Fruit fly (Drosophila melanogaster): ENCODE data around the gene CG11608.
A peak's percentile ranks its signal among the peaks of the same experiment; 100 is the strongest.

The CG11608 gene

DNA sequence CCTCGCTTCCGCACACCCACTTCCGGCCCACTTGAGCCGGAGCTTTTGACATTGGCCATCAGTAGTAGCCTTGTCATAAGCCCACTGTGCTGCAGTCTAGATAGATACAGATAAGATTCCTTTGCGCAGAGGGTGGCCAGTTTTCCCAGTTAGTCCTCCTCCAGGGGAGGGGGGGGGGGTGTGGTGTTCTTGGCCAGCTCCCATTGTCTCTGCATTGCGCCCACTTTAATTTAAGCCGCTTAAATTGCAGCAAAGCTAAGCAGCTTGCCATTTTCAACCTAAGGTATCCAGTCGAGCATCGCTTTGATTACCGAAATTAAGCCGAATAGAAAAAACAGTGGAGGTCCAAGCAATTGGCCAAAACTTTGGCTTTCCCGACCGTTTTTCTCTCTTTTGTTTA, 15.5 kb upstream of the CG11608 start:
- TF ChIP-seq tj (GFP tag; optimal IDR thresholded peaks at IDR 0.05) (no peak), CG5204 (GFP tag; optimal IDR thresholded peaks at IDR 0.05) (no peak), bab1 (GFP tag; optimal IDR thresholded peaks at IDR 0.05) (no peak)

DNA sequence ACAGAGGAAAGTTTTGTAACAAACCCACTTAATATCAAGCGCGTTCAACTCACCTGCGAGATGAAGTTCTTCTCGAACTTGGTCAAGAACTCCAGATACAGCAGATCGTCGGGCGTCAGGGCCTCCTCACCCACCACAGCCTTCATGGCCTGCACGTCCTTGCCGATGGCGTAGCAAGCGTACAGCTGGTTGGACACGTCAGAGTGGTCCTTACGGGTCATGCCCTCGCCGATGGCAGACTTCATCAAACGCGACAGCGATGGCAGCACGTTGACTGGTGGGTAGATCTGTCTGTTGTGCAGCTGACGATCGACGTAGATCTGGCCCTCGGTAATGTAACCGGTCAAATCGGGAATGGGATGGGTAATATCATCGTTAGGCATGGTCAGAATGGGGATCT, 13.4 kb upstream of the CG11608 start:
- TF ChIP-seq CG14711 (tag; optimal IDR thresholded peaks at IDR 0.05) = no peak
- TF ChIP-seq toe (GFP tag; optimal IDR thresholded peaks at IDR 0.05) = no peak
- TF ChIP-seq bab1 (GFP tag; optimal IDR thresholded peaks at IDR 0.05) = no peak
- TF ChIP-seq CG12768 (GFP tag; optimal IDR thresholded peaks at IDR 0.05) = no peak
- TF ChIP-seq CG5204 (GFP tag; optimal IDR thresholded peaks at IDR 0.05) = no peak
- TF ChIP-seq Clk (GFP tag; optimal IDR thresholded peaks at IDR 0.05) = no peak
- no peak for TF ChIP-seq pad (GFP tag; optimal IDR thresholded peaks at IDR 0.05)
- no peak for TF ChIP-seq Crg-1 (GFP tag; optimal IDR thresholded peaks at IDR 0.05)
- TF ChIP-seq CG33017 (tag; optimal IDR thresholded peaks at IDR 0.05) = no peak
- no peak for TF ChIP-seq cnc (optimal IDR thresholded peaks at IDR 0.05)
- TF ChIP-seq CG7045 (GFP tag; optimal IDR thresholded peaks at IDR 0.05) = no peak

DNA sequence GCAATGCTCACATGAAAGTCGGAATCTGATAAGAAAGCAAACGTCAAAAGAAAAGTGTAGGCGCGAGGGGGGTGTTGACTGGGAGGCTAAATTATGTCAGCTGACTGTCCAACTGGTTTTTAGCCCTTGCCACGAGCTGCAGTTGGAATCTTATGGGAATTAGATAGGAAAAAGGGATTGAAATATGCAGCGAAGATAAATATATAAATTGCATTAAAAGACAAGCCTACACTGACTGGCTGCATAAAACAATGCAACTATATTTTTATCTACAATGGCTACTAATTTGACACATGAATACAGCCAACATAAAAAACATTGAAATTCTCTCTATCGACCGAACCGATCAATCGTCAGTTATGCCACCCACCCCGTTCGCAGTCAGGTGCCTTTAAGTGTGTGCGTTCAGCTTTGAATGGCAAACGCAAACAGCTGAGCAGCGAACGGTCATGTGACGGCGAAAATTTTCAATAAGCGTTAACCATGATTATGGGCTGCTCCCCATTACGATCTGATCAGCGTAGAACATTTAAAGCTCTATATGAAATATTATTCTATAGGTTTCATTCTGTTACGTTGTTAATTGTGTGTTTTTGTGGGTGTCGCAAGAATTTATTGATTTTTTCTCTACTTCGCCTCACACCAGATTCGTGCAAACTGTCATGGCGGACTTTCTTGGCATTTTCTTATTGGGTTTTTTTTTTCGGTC, 11.5 kb upstream of the CG11608 start:
- peak; percentile 2 for TF ChIP-seq Hr96 (GFP tag; optimal IDR thresholded peaks at IDR 0.05)
- TF ChIP-seq CG12768 (GFP tag; optimal IDR thresholded peaks at IDR 0.05) = peak; percentile 3
- TF ChIP-seq CG5204 (GFP tag; optimal IDR thresholded peaks at IDR 0.05) = no peak
- TF ChIP-seq cic (GFP tag; optimal IDR thresholded peaks at IDR 0.05) = peak; percentile 19
- no peak for TF ChIP-seq Crg-1 (GFP tag; optimal IDR thresholded peaks at IDR 0.05)
- peak; percentile 32 for TF ChIP-seq toe (GFP tag; optimal IDR thresholded peaks at IDR 0.05)
- no peak for TF ChIP-seq CG33017 (tag; optimal IDR thresholded peaks at IDR 0.05)
- peak; percentile 54 for TF ChIP-seq Mnt (GFP tag; optimal IDR thresholded peaks at IDR 0.05)

DNA sequence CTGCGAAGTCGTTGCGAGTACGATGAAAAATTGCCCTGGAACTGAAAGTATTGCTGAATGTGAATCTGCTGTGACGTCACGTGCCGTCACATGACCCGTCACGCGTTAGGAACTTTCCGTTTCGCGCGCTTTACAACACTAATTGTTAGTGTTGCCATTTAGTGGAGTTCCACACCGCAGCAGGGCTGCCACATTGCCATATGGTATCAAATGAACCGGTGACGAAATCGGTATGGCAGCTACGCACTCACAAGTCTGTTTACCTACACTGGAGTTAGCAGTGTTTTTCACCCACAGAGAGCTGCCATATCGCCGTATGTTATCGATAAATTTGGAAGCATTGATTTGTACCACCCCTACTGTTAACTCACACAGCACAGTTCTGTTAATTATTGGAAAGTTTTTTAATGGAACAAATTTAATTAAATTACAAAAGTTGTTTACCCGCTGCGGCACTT, 10.6 kb upstream of the CG11608 start, which contains the start of the genes Vha55 and Snx3:
Gene Vha55, minus strand, starts transcription at position 139 of the 458 bp plus-strand sequence.
Gene Snx3, plus strand, starts transcription at position 341 of the 458 bp plus-strand sequence.
- TF ChIP-seq CG7101 (tag; optimal IDR thresholded peaks at IDR 0.05) = peak; percentile 79
- peak; percentile 61 for TF ChIP-seq CG12768 (GFP tag; optimal IDR thresholded peaks at IDR 0.05)
- no peak for TF ChIP-seq kay (GFP tag; ENCODE audit: borderline replicate concordance)
- no peak for TF ChIP-seq cnc (optimal IDR thresholded peaks at IDR 0.05)
- peak; percentile 81 for TF ChIP-seq bab1 (GFP tag; optimal IDR thresholded peaks at IDR 0.05)
- peak; percentile 95 for TF ChIP-seq CG1620 (GFP tag; optimal IDR thresholded peaks at IDR 0.05)
- TF ChIP-seq cic (GFP tag; optimal IDR thresholded peaks at IDR 0.05) = peak; percentile 89
- TF ChIP-seq pad (GFP tag; optimal IDR thresholded peaks at IDR 0.05) = peak; percentile 85
- peak; percentile 90 for TF ChIP-seq Crg-1 (GFP tag; optimal IDR thresholded peaks at IDR 0.05)
- peak; percentile 83 for TF ChIP-seq Clk (GFP tag; optimal IDR thresholded peaks at IDR 0.05)
- TF ChIP-seq CG33017 (tag; optimal IDR thresholded peaks at IDR 0.05) = peak; percentile 66
- TF ChIP-seq Mnt (GFP tag; optimal IDR thresholded peaks at IDR 0.05) = peak; percentile 92
- peak; percentile 53 for TF ChIP-seq CG7045 (GFP tag; optimal IDR thresholded peaks at IDR 0.05)
- peak; percentile 63 for TF ChIP-seq CG14711 (tag; optimal IDR thresholded peaks at IDR 0.05)
- peak; percentile 81 for TF ChIP-seq toe (GFP tag; optimal IDR thresholded peaks at IDR 0.05)
- TF ChIP-seq tj (GFP tag; optimal IDR thresholded peaks at IDR 0.05) = peak; percentile 3
- TF ChIP-seq CG11617 (GFP tag; optimal IDR thresholded peaks at IDR 0.05) = no peak
- TF ChIP-seq Hr96 (GFP tag; optimal IDR thresholded peaks at IDR 0.05) = peak; percentile 82
- no peak for TF ChIP-seq CG5204 (GFP tag; optimal IDR thresholded peaks at IDR 0.05)
- TF ChIP-seq ovo (GFP tag; optimal IDR thresholded peaks at IDR 0.05) = peak; percentile 91

DNA sequence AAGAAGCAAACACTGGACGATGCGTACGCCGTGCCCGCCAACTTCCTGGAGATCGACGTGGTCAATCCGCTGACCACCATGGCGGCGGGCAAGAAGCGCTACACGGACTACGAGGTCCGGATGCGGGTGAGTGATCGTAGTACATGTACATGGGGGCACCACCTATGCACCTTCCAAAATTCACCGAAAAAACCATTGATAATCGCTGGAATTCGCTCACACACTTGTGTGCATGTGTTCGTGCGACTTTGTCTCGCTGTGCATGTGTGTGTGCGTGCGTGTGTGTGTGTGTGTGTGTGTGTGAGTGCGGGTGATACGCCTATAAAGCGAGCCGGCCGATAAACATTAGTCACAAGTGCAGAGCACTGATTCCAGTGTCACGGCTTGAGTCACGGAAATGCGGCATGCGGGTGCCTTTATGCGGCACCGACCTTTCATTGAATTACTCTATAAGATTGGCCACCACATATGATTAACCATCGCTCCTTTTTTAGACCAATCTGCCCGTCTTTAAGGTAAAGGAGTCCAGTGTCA, 9.8 kb upstream of the CG11608 start:
- TF ChIP-seq kay (GFP tag; ENCODE audit: borderline replicate concordance) = peak; percentile 81
- TF ChIP-seq ovo (GFP tag; optimal IDR thresholded peaks at IDR 0.05) = no peak

DNA sequence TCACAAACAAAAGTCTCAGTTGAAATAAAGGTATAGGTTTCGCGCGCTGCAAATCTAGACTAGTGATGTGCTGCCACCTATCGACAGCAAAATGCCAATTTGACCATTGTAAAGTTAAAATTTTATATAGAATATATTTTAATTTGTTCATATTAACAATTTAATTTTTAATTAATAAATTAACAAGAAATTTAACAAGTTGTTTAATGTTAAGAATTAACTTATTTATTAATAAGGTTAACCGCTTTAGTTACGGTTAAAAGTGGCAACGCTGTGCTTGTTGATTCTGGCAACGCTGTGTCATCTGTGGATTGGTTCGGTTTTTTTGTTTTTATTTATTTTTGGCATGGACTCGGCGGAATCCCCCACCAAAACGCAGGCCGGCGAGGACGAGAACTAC, 7.9 kb upstream of the CG11608 start, which contains the start of gene Not10:
Gene Not10, plus strand, starts transcription at position 279 of the 400 bp plus-strand sequence.
- TF ChIP-seq pad (GFP tag; optimal IDR thresholded peaks at IDR 0.05) = peak; percentile 7
- TF ChIP-seq bab1 (GFP tag; optimal IDR thresholded peaks at IDR 0.05) = peak; percentile 59
- peak; percentile 8 for TF ChIP-seq tj (GFP tag; optimal IDR thresholded peaks at IDR 0.05)
- TF ChIP-seq CG1620 (GFP tag; optimal IDR thresholded peaks at IDR 0.05) = no peak
- peak; percentile 50 for TF ChIP-seq Crg-1 (GFP tag; optimal IDR thresholded peaks at IDR 0.05)
- no peak for TF ChIP-seq Hr96 (GFP tag; optimal IDR thresholded peaks at IDR 0.05)
- TF ChIP-seq CG33017 (tag; optimal IDR thresholded peaks at IDR 0.05) = peak; percentile 41
- TF ChIP-seq ovo (GFP tag; optimal IDR thresholded peaks at IDR 0.05) = peak; percentile 0
- no peak for TF ChIP-seq CG12768 (GFP tag; optimal IDR thresholded peaks at IDR 0.05)
- TF ChIP-seq CG5204 (GFP tag; optimal IDR thresholded peaks at IDR 0.05) = no peak
- TF ChIP-seq CG14711 (tag; optimal IDR thresholded peaks at IDR 0.05) = peak; percentile 57
- no peak for TF ChIP-seq cnc (optimal IDR thresholded peaks at IDR 0.05)
- peak; percentile 13 for TF ChIP-seq Mnt (GFP tag; optimal IDR thresholded peaks at IDR 0.05)
- TF ChIP-seq CG7045 (GFP tag; optimal IDR thresholded peaks at IDR 0.05) = no peak
- peak; percentile 71 for TF ChIP-seq kay (GFP tag; ENCODE audit: borderline replicate concordance)
- no peak for TF ChIP-seq cic (GFP tag; optimal IDR thresholded peaks at IDR 0.05)
- TF ChIP-seq Clk (GFP tag; optimal IDR thresholded peaks at IDR 0.05) = no peak
- peak; percentile 17 for TF ChIP-seq CG11617 (GFP tag; optimal IDR thresholded peaks at IDR 0.05)
- TF ChIP-seq CG7101 (tag; optimal IDR thresholded peaks at IDR 0.05) = peak; percentile 61
- peak; percentile 43 for TF ChIP-seq toe (GFP tag; optimal IDR thresholded peaks at IDR 0.05)
